Worm (Caenorhabditis elegans) whole organism, L1 larva: ENCODE data around the gene srv-27.

ENCODE experiments used
- jun-1 ChIP-seq: fragments of 150-350 bp; optimal IDR thresholded peaks from 2 replicates; lab custom pipeline; 2014; ENCODE audit warnings: missing biosample characterization, missing genetic modification reagents, missing genetic modification characterization
- lin-39 ChIP-seq: fragments of 150-350 bp; optimal IDR thresholded peaks from 2 replicates; lab custom pipeline; 2014; ENCODE audit warnings: missing biosample characterization, missing genetic modification reagents, missing genetic modification characterization
- nhr-76 ChIP-seq: sonication (generic microtip); optimal IDR thresholded peaks from 2 replicates; lab custom pipeline; 2017; ENCODE audit warnings: missing biosample characterization, missing genetic modification characterization

- no peak for TF ChIP-seq jun-1
- TF ChIP-seq nhr-76 (tag; lab: Kevin White, UChicago): no peak
- TF ChIP-seq lin-39 (tag; lab: Kevin White, UChicago): no peak
Measured at ce11 chrIV:6279392-6279791, 18.8 kb downstream of the srv-27 start, which contains the start of gene sams-5.
